1 fruit fly cellular context compared by ENCODE assay signal in the genomic region with DNA sequence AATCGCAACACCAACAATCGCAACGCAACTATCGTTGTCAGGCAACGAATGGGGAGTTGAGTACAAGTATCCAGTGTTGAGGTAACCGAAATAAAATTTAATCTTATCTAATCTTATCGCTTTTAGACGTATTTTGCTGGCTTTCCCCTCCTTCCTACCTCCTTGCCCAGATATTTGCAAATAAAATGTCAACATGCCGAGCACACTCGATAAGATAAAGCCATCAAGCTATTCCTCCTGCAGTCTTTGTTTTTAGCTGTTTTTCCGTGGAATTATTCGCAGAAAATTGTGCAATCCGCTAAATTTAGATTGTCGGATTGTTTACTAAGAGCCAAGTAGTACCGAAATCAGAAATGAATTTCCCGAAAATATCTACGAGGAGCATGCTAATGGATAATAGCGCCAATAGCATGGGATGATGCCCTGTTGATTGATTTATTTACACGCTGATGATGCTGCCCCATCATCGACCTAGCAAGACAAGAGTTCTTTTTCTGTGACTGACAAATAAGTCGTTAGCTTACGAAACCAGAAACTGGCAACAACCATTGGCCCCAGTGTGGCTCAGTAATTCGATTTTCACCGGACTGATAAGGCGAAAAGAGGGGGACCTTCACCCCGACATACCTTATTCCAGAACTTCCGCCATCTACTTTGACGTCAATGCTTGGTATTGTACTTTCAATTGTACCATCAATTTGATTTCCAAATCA.
TF ChIP-seq lines count a peak whose summit lies in the region.

No protein-coding gene starts in this region.

TF ChIP-seq in whole organism, embryonic, 481 proteins besides CTCF, POLR2A, EP300 and RAD21 (continued from another document):
- TF ChIP-seq C15 (GFP tag; IDR thresholded peaks at IDR 0.05; lab: Robert Waterston, UW): no peak
- no peak for TF ChIP-seq Spps (tag; optimal IDR thresholded peaks at IDR 0.05; lab: Kevin White, UChicago)
- no peak for TF ChIP-seq CG6175 (GFP tag; IDR thresholded peaks at IDR 0.05; lab: Robert Waterston, UW)
- TF ChIP-seq CG14965 (GFP tag; optimal IDR thresholded peaks at IDR 0.05; lab: Kevin White, UChicago; ENCODE audit: borderline replicate concordance): no peak
